Worm (Caenorhabditis elegans) whole organism, midembryonic: ENCODE results near the gene F55C9.14.

ENCODE experiments used
- cog-1 ChIP-seq: sonication (generic microtip); optimal IDR thresholded peaks from 2 replicates; lab custom pipeline; 2016; ENCODE audit warnings: missing genetic modification characterization, missing compliant biosample characterization
- flt-1 ChIP-seq: fragments of 200-800 bp; sonication (Bioruptor generic); IDR thresholded peaks from 2 replicates; pipeline ENCODE4 v1.3.6; 2022; ENCODE audit warnings: missing genetic modification characterization, missing compliant biosample characterization
- klf-2 ChIP-seq: fragments of 200-800 bp; sonication (Bioruptor generic); conservative IDR thresholded peaks from 2 replicates; pipeline ENCODE4 v1.3.6; 2022; ENCODE audit warnings: missing genetic modification reagents, missing genetic modification characterization, missing compliant biosample characterization
- med-1 ChIP-seq: sonication (generic microtip); optimal IDR thresholded peaks from 2 replicates; lab custom pipeline; 2017; ENCODE audit warnings: missing genetic modification characterization, mild to moderate bottlenecking, missing compliant biosample characterization, antibody characterized with exemption, missing genetic modification reagents; ENCODE audit not compliant: insufficient read depth
- ref-1 ChIP-seq: fragments of 200-800 bp; sonication (Bioruptor generic); conservative IDR thresholded peaks from 2 replicates; pipeline ENCODE4 v1.3.6; 2022; ENCODE audit warnings: missing genetic modification reagents, missing genetic modification characterization, missing compliant biosample characterization
- tab-1 ChIP-seq: fragments of 200-800 bp; sonication (Bioruptor generic); IDR thresholded peaks from 2 replicates; pipeline ENCODE4 v1.3.6; 2022; ENCODE audit warnings: missing genetic modification characterization, missing compliant biosample characterization
- ztf-23 ChIP-seq: fragments of 200-800 bp; sonication (Bioruptor generic); IDR thresholded peaks from 2 replicates; pipeline ENCODE4 v1.3.6; 2022; ENCODE audit warnings: missing genetic modification reagents, missing genetic modification characterization, missing compliant biosample characterization
- ztf-29 ChIP-seq: fragments of 200-800 bp; sonication (Bioruptor generic); IDR thresholded peaks from 2 replicates; pipeline ENCODE4 v1.3.6; 2022; ENCODE audit warnings: missing genetic modification reagents, missing genetic modification characterization, missing compliant biosample characterization

DNA sequence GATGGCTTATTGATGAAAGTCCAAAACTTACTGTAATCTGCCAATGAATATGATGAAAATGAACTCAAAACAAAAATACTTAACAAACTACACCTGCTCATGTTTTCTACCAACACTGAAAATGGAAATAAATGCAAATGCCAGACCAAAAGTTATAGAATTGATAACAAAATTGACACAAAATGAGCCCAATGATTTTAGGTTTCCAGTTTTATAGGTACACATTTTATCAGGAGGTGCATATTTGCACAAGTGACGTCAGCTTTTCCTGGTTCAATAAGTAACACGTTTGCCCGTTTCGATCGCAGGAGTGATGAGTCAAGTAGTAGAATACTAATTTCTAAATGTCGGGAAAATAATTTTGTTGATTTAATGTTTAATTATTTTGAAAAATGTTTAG lies 2.6 kb upstream of the F55C9.14 start, which contains the start of gene F55C9.6:
- TF ChIP-seq med-1 (no peak), ref-1 (GFP tag; lab: Robert Waterston, UW) (no peak), klf-2 (GFP tag; lab: Robert Waterston, UW) (no peak), tab-1 (GFP tag; lab: Robert Waterston, UW) (no peak), cog-1 (tag; lab: Kevin White, UChicago) (no peak), flt-1 (GFP tag; lab: Robert Waterston, UW) (no peak), ztf-23 (GFP tag; lab: Robert Waterston, UW) (no peak), ztf-29 (GFP tag; lab: Robert Waterston, UW) (no peak)
